Fruit fly (Drosophila melanogaster) whole organism, embryonic: ENCODE measurements around the gene CG15160.

Source experiments
- Antp ChIP-seq: fragments of 200-800 bp; sonication (Bioruptor generic); optimal IDR thresholded peaks from 3 replicates; lab custom pipeline; 2016; ENCODE audit warnings: missing biosample characterization, missing genetic modification characterization
- CG10431 ChIP-seq: fragments of 200-800 bp; sonication (Bioruptor generic); optimal IDR thresholded peaks from 3 replicates; lab custom pipeline; 2018; ENCODE audit warnings: missing biosample characterization, mild to moderate bottlenecking, missing genetic modification characterization
- CG11504 ChIP-seq: fragments of 200-800 bp; sonication (Bioruptor generic); optimal IDR thresholded peaks from 3 replicates; lab custom pipeline; 2019; ENCODE audit warnings: missing biosample characterization, mild to moderate bottlenecking, missing genetic modification characterization, moderate library complexity
- CG1603 ChIP-seq: fragments of 200-800 bp; sonication (Bioruptor generic); optimal IDR thresholded peaks from 2 replicates; lab custom pipeline; 2019; ENCODE audit warnings: missing biosample characterization, mild to moderate bottlenecking, missing genetic modification characterization, moderate library complexity
- CG16815 ChIP-seq: fragments of 200-800 bp; sonication (Bioruptor generic); optimal IDR thresholded peaks from 3 replicates; lab custom pipeline; 2017; ENCODE audit warnings: missing biosample characterization, mild to moderate bottlenecking, missing genetic modification characterization
- CG18599 ChIP-seq: fragments of 200-800 bp; sonication (Bioruptor generic); optimal IDR thresholded peaks from 3 replicates; lab custom pipeline; 2017; ENCODE audit warnings: missing biosample characterization, missing genetic modification characterization, mild to moderate bottlenecking, moderate library complexity, missing genetic modification reagents
- CG4424 ChIP-seq: fragments of 200-800 bp; sonication (Bioruptor generic); optimal IDR thresholded peaks from 3 replicates; lab custom pipeline; 2016; ENCODE audit warnings: missing biosample characterization, missing genetic modification characterization
- CG4854 ChIP-seq: fragments of 200-800 bp; sonication (Bioruptor generic); optimal IDR thresholded peaks from 2 replicates; lab custom pipeline; 2016; ENCODE audit warnings: missing biosample characterization, missing genetic modification characterization, inconsistent platforms
- CG6175 ChIP-seq: fragments of 200-800 bp; sonication (Bioruptor generic); IDR thresholded peaks from 3 replicates; pipeline ENCODE4 v1.3.6; 2022; ENCODE audit warnings: missing biosample characterization, missing genetic modification characterization
- CG6813 ChIP-seq: fragments of 200-800 bp; sonication (Bioruptor generic); optimal IDR thresholded peaks from 2 replicates; lab custom pipeline; 2017; ENCODE audit warnings: missing biosample characterization, missing genetic modification characterization, mild to moderate bottlenecking, moderate library complexity, missing genetic modification reagents
- CG7745 ChIP-seq: fragments of 200-800 bp; sonication (Bioruptor generic); optimal IDR thresholded peaks from 2 replicates; lab custom pipeline; 2018; ENCODE audit warnings: missing biosample characterization, mild to moderate bottlenecking, missing genetic modification characterization, moderate library complexity
- CG8290 ChIP-seq, 3 experiments: fragments of 200-800 bp; sonication (Bioruptor generic); optimal IDR thresholded peaks; 2 replicates each; lab custom pipeline; 2016 to 2019; ENCODE audit warnings: missing biosample characterization in 3 of 3, missing genetic modification characterization in 3 of 3, mild to moderate bottlenecking in 2 of 3, moderate library complexity in 1 of 3
- CG9797 ChIP-seq: fragments of 200-800 bp; sonication (Bioruptor generic); optimal IDR thresholded peaks from 3 replicates; lab custom pipeline; 2018; ENCODE audit warnings: missing biosample characterization, mild to moderate bottlenecking, missing genetic modification characterization
- Ets65A ChIP-seq: fragments of 200-800 bp; sonication (Bioruptor generic); peaks from one replicate; lab custom pipeline; 2016; ENCODE audit warnings: missing biosample characterization, missing genetic modification characterization
- Fer3 ChIP-seq: fragments of 200-800 bp; sonication (Bioruptor generic); optimal IDR thresholded peaks from 2 replicates; lab custom pipeline; 2018; ENCODE audit warnings: missing biosample characterization, mild to moderate bottlenecking, missing genetic modification characterization, moderate library complexity
- Hr3 ChIP-seq: fragments of 200-800 bp; sonication (Bioruptor generic); optimal IDR thresholded peaks from 3 replicates; lab custom pipeline; 2016; ENCODE audit warnings: missing biosample characterization, missing genetic modification characterization
- Hr78 ChIP-seq, 2 experiments: fragments of 200-800 bp in 1 of 2; fragments of >200 bp in 1 of 2; sonication (Bioruptor generic) in 1 of 2; optimal IDR thresholded peaks; 2 replicates each; lab custom pipeline; 2017 to 2019; ENCODE audit warnings: missing biosample characterization in 2 of 2, missing genetic modification characterization in 2 of 2, mild to moderate bottlenecking in 1 of 2, moderate library complexity in 1 of 2
- Med ChIP-seq: fragments of 200-800 bp; sonication (Bioruptor generic); peaks from one replicate; lab custom pipeline; 2016; ENCODE audit warnings: missing biosample characterization, missing genetic modification characterization, mild to moderate bottlenecking, inconsistent platforms, moderate library complexity
- Oaz ChIP-seq: fragments of 200-800 bp; sonication (Bioruptor generic); IDR thresholded peaks from 2 replicates; pipeline ENCODE4 v1.3.6; 2022; ENCODE audit warnings: missing biosample characterization, missing genetic modification characterization
- Pdp1 ChIP-seq, 2 experiments: fragments of 200-800 bp; sonication (Bioruptor generic); optimal IDR thresholded peaks; 3 replicates each; lab custom pipeline; 2016; ENCODE audit warnings: missing biosample characterization in 2 of 2, missing genetic modification characterization in 2 of 2, mild to moderate bottlenecking in 1 of 2, moderate library complexity in 1 of 2
- bbx ChIP-seq: fragments of 200-800 bp; sonication (Bioruptor generic); IDR thresholded peaks from 2 replicates; pipeline ENCODE4 v1.3.6; 2022; ENCODE audit warnings: missing biosample characterization, missing genetic modification characterization; ENCODE audit not compliant: partially characterized antibody
- ci ChIP-seq: fragments of 200-800 bp; sonication (Bioruptor generic); IDR thresholded peaks from 3 replicates; pipeline ENCODE4 v1.3.6; 2022; ENCODE audit warnings: missing biosample characterization, missing genetic modification characterization
- crol ChIP-seq: fragments of 200-800 bp; sonication (Bioruptor generic); IDR thresholded peaks from 2 replicates; pipeline ENCODE4 v1.3.6; 2022; ENCODE audit warnings: missing biosample characterization, missing genetic modification characterization
- cwo ChIP-seq: fragments of 200-800 bp; sonication (Bioruptor generic); optimal IDR thresholded peaks from 3 replicates; lab custom pipeline; 2017; ENCODE audit warnings: missing biosample characterization, missing genetic modification characterization, mild to moderate bottlenecking, moderate library complexity, missing genetic modification reagents
- dm ChIP-seq: fragments of 200-800 bp; sonication (Bioruptor generic); optimal IDR thresholded peaks from 3 replicates; lab custom pipeline; 2016; ENCODE audit warnings: missing biosample characterization, missing genetic modification characterization
- dmrt99B ChIP-seq: fragments of 200-800 bp; sonication (Bioruptor generic); optimal IDR thresholded peaks from 2 replicates; lab custom pipeline; 2018; ENCODE audit warnings: missing biosample characterization, mild to moderate bottlenecking, missing genetic modification characterization, moderate library complexity
- insv ChIP-seq, 2 experiments: fragments of 200-800 bp; sonication (Bioruptor generic); optimal IDR thresholded peaks; 3 replicates each; lab custom pipeline; 2016 to 2018; ENCODE audit warnings: missing biosample characterization in 2 of 2, missing genetic modification characterization in 2 of 2
- maf-S ChIP-seq: fragments of 200-800 bp; sonication (Bioruptor generic); optimal IDR thresholded peaks from 2 replicates; lab custom pipeline; 2016; ENCODE audit warnings: missing biosample characterization, missing genetic modification characterization
- oc ChIP-seq: fragments of 200-800 bp; sonication (Bioruptor generic); optimal IDR thresholded peaks from 2 replicates; lab custom pipeline; 2018; ENCODE audit warnings: missing biosample characterization, mild to moderate bottlenecking, missing genetic modification characterization, moderate library complexity
- org-1 ChIP-seq: fragments of 200-800 bp; sonication (Bioruptor generic); optimal IDR thresholded peaks from 2 replicates; lab custom pipeline; 2017; ENCODE audit warnings: missing biosample characterization, missing genetic modification characterization
- otp ChIP-seq: fragments of 200-800 bp; sonication (Bioruptor generic); IDR thresholded peaks from 3 replicates; pipeline ENCODE4, ENCODE4 v1.3.6; 2022; ENCODE audit warnings: missing biosample characterization, missing genetic modification characterization
- ranshi ChIP-seq: fragments of 200-800 bp; sonication (Bioruptor generic); IDR thresholded peaks from 2 replicates; pipeline ENCODE4 v1.3.6; 2022; ENCODE audit warnings: missing biosample characterization, missing genetic modification characterization
- rib ChIP-seq: fragments of 200-800 bp; sonication (Bioruptor generic); IDR thresholded peaks from 2 replicates; pipeline ENCODE4 v1.3.6; 2022; ENCODE audit warnings: missing biosample characterization, missing genetic modification characterization
- schlank ChIP-seq: fragments of 200-800 bp; sonication (Bioruptor generic); optimal IDR thresholded peaks from 2 replicates; lab custom pipeline; 2018; ENCODE audit warnings: missing biosample characterization, mild to moderate bottlenecking, missing genetic modification characterization
- sens ChIP-seq: fragments of 200-800 bp; sonication (Bioruptor generic); peaks from one replicate; lab custom pipeline; 2016; ENCODE audit warnings: missing biosample characterization, missing genetic modification characterization
- sob ChIP-seq: fragments of 200-800 bp; sonication (Bioruptor generic); IDR thresholded peaks from 2 replicates; pipeline ENCODE4 v1.3.6; 2022; ENCODE audit warnings: missing biosample characterization, missing genetic modification characterization
- stc ChIP-seq: fragments of 200-800 bp; sonication (Bioruptor generic); IDR thresholded peaks from 2 replicates; pipeline ENCODE4 v1.3.6; 2022; ENCODE audit warnings: missing biosample characterization, missing genetic modification characterization
- vvl ChIP-seq: fragments of 200-800 bp; sonication (Bioruptor generic); IDR thresholded peaks from 2 replicates; pipeline ENCODE4 v1.3.6; 2022; ENCODE audit warnings: missing biosample characterization, missing genetic modification characterization

The CG15160 gene

DNA sequence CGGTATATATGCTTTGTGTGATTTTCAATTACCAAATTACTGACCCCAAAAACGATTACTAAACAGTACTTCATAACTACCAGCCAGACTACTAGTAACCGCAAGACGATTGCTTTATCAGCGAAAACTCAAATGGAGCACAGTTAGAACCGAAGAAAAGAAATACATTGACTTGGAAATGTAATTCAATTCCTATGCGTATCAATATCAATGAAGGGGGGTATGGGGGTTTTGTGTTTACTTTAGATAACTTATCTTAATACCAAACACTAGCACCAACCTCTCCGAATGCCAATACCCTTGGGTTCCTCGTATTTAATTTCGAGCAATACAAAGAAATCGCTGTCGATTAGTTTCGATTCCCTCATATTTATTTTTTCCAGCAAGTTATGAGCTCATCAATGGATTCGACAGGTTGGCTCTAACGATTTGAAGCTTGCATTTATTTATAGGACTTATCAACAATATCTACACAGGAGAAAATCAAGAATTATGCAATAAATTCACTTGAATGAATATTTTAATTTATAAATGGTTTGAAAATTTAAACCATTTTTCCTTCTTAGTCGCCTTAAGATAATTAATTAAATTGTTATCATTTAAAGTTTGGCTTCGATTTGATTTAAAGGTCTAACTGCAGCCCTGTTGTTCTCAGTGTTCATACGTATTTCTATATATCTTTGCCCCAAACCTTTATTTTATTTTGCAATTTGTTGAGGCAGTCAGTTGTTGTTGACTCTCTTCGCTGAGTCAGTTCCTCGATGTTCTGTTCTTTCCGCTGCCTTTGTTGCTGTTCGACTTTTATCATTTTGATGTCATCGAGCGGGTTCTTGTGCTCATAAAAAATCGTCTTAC lies 30.9 kb downstream of the CG15160 start (continued):
- TF ChIP-seq Hr3 (GFP tag; lab: Kevin White, UChicago) (peak; percentile 56), CG7745 (tag; lab: Kevin White, UChicago) (peak; percentile 45), CG6175 (GFP tag; lab: Robert Waterston, UW) (peak; percentile 55; the same call in 1 of the 3 replicates), CG1603 (peak; percentile 10), CG10431 (peak; percentile 28), dm (GFP tag; lab: Kevin White, UChicago) (peak; percentile 3)

- TF ChIP-seq maf-S (GFP tag; lab: Kevin White, UChicago) (no peak), ci (0 out of 3 replicates have a peak, but pooled peaks have one; percentile 25), CG4854 (GFP tag; lab: Kevin White, UChicago) (no peak), CG4424 (GFP tag; lab: Kevin White, UChicago) (no peak), Fer3 (tag; lab: Kevin White, UChicago) (no peak), stc (no peak), CG16815 (GFP tag; lab: Kevin White, UChicago) (no peak), CG8290 (GFP tag; optimal IDR thresholded peaks at IDR 0.05; lab: Kevin White, UChicago) (no peak), CG8290 (tag; optimal IDR thresholded peaks at IDR 0.05; lab: Kevin White, UChicago) (peak in 1 of 2 experiments; percentile 49), dmrt99B (tag; lab: Kevin White, UChicago) (no peak), CG6813 (GFP tag; lab: Kevin White, UChicago) (no peak), Antp (GFP tag; lab: Kevin White, UChicago) (no peak), CG18599 (no peak), Oaz (GFP tag; lab: Robert Waterston, UW) (no peak), sob (GFP tag; lab: Robert Waterston, UW) (no peak), CG9797 (GFP tag; lab: Kevin White, UChicago) (no peak), bbx (GFP tag; lab: Robert Waterston, UW) (no peak)
Measured at dm6 chr2L:18623435-18623834, 32.7 kb downstream of the CG15160 start.

dm6 chr2L:18624362-18624761 lies 33.7 kb downstream of the CG15160 start:
- TF ChIP-seq schlank (tag; lab: Kevin White, UChicago), result no peak
- TF ChIP-seq sens, result peak; percentile 51
- no peak for TF ChIP-seq CG11504
- 0 out of 2 replicates have a peak, but pooled peaks have one; percentile 21 for TF ChIP-seq rib
- TF ChIP-seq vvl, result peak; percentile 60; the same call in 1 of the 2 replicates
- peak; percentile 94 for TF ChIP-seq oc (tag; lab: Kevin White, UChicago)
- TF ChIP-seq Pdp1 (GFP tag; optimal IDR thresholded peaks at IDR 0.05; lab: Kevin White, UChicago), result peak in 1 of 2 experiments; percentile 87
- TF ChIP-seq crol, result peak; percentile 79
- TF ChIP-seq insv (GFP tag; optimal IDR thresholded peaks at IDR 0.05; lab: Kevin White, UChicago), result no peak
- TF ChIP-seq Ets65A (GFP tag; lab: Kevin White, UChicago), result peak; percentile 46
- no peak for TF ChIP-seq org-1
- TF ChIP-seq cwo, result peak; percentile 52
- peak; percentile 57; the same call in 1 of the 3 replicates for TF ChIP-seq CG6175 (GFP tag; lab: Robert Waterston, UW)
- 0 out of 3 replicates have a peak, but pooled peaks have one; percentile 53 for TF ChIP-seq otp
- peak; percentile 32 for TF ChIP-seq Med
- no peak for TF ChIP-seq ranshi (GFP tag; lab: Robert Waterston, UW)
- TF ChIP-seq Hr78 (GFP tag; optimal IDR thresholded peaks at IDR 0.05; lab: Kevin White, UChicago), result peak in 1 of 2 experiments; percentile 29
- TF ChIP-seq, all 482 proteins: peak for 12
